Worm (Caenorhabditis elegans): Measurements from ENCODE around the gene kars-1.

- TF ChIP-seq nhr-237 (tag; optimal IDR thresholded peaks at IDR 0.05): no peak
- no peak for TF ChIP-seq unc-39 (tag; optimal IDR thresholded peaks at IDR 0.05)
Measured at ce11 chrII:7100838-7101237, 28.6 kb upstream of the kars-1 start, which contains the start of gene mmaa-1.
